Fruit fly (Drosophila melanogaster) whole organism, pupa: ENCODE results near the gene Sytbeta.

Source experiments
- CG10348 ChIP-seq: fragments of 200-800 bp; sonication (Bioruptor generic); IDR thresholded peaks from 2 replicates; pipeline ENCODE4 v1.3.6; 2022; ENCODE audit warnings: missing biosample characterization, missing genetic modification characterization
- CG12605 ChIP-seq: fragments of 200-800 bp; sonication (Bioruptor generic); IDR thresholded peaks from 2 replicates; pipeline ENCODE4 v1.3.6; 2022; ENCODE audit warnings: missing biosample characterization, missing genetic modification characterization
- CG13204 ChIP-seq: fragments of 200-800 bp; sonication (Bioruptor generic); optimal IDR thresholded peaks from 2 replicates; lab custom pipeline; 2018; ENCODE audit warnings: missing biosample characterization, mild to moderate bottlenecking, missing genetic modification characterization, moderate library complexity
- CG14655 ChIP-seq: fragments of 200-800 bp; sonication (Bioruptor generic); optimal IDR thresholded peaks from 3 replicates; lab custom pipeline; 2017; ENCODE audit warnings: mild to moderate bottlenecking, missing biosample characterization, missing genetic modification reagents, missing genetic modification characterization
- CG15710 ChIP-seq: fragments of 200-800 bp; sonication (Bioruptor generic); optimal IDR thresholded peaks from 2 replicates; lab custom pipeline; 2018; ENCODE audit warnings: missing biosample characterization, mild to moderate bottlenecking, missing genetic modification characterization, moderate library complexity
- CG17806 ChIP-seq: fragments of 200-800 bp; sonication (Bioruptor generic); optimal IDR thresholded peaks from 2 replicates; lab custom pipeline; 2018; ENCODE audit warnings: missing biosample characterization, mild to moderate bottlenecking, missing genetic modification characterization, moderate library complexity
- CG32121 ChIP-seq: fragments of 200-800 bp; sonication (Bioruptor generic); IDR thresholded peaks from 2 replicates; pipeline ENCODE4 v1.3.6; 2022; ENCODE audit warnings: missing biosample characterization, missing genetic modification characterization
- CG34367 ChIP-seq: fragments of 200-800 bp; sonication (Bioruptor generic); optimal IDR thresholded peaks from 2 replicates; lab custom pipeline; 2018; ENCODE audit warnings: missing biosample characterization, mild to moderate bottlenecking, missing genetic modification characterization
- CG4496 ChIP-seq: fragments of 200-800 bp; sonication (Bioruptor generic); IDR thresholded peaks from 3 replicates; pipeline ENCODE4 v1.3.6; 2022; ENCODE audit warnings: missing biosample characterization, missing genetic modification characterization
- CG8159 ChIP-seq: fragments of 200-800 bp; sonication (Bioruptor generic); optimal IDR thresholded peaks from 3 replicates; lab custom pipeline; 2018; ENCODE audit warnings: missing biosample characterization, mild to moderate bottlenecking, missing genetic modification characterization, moderate library complexity
- CG8301 ChIP-seq: fragments of 200-800 bp; sonication (Bioruptor generic); optimal IDR thresholded peaks from 2 replicates; lab custom pipeline; 2018; ENCODE audit warnings: missing biosample characterization, mild to moderate bottlenecking, missing genetic modification characterization
- CG9948 ChIP-seq: fragments of 200-800 bp; sonication (Bioruptor generic); optimal IDR thresholded peaks from 2 replicates; lab custom pipeline; 2018; ENCODE audit warnings: missing biosample characterization, mild to moderate bottlenecking, missing genetic modification characterization, moderate library complexity
- D1 ChIP-seq: fragments of 200-800 bp; sonication (Bioruptor generic); optimal IDR thresholded peaks from 2 replicates; lab custom pipeline; 2018; ENCODE audit warnings: missing biosample characterization, mild to moderate bottlenecking, missing genetic modification characterization, moderate library complexity
- EcR ChIP-seq: fragments of 200-800 bp; sonication (Bioruptor generic); optimal IDR thresholded peaks from 3 replicates; lab custom pipeline; 2019; ENCODE audit warnings: missing biosample characterization, missing genetic modification characterization, mild to moderate bottlenecking, moderate library complexity, missing genetic modification reagents
- Ets98B ChIP-seq: fragments of 200-800 bp; sonication (Bioruptor generic); IDR thresholded peaks from 2 replicates; pipeline ENCODE4 v1.3.6; 2022; ENCODE audit warnings: missing biosample characterization, missing genetic modification characterization
- Pif1A ChIP-seq: fragments of 200-800 bp; sonication (Bioruptor generic); optimal IDR thresholded peaks from 3 replicates; lab custom pipeline; 2016; ENCODE audit warnings: missing biosample characterization, missing genetic modification characterization
- Pif1B ChIP-seq: fragments of 200-800 bp; sonication (Bioruptor generic); optimal IDR thresholded peaks from 3 replicates; lab custom pipeline; 2016; ENCODE audit warnings: missing biosample characterization, missing genetic modification characterization
- Snoo ChIP-seq: fragments of 200-800 bp; sonication (Bioruptor generic); optimal IDR thresholded peaks from 3 replicates; lab custom pipeline; 2017; ENCODE audit warnings: missing biosample characterization, mild to moderate bottlenecking, missing genetic modification characterization, inconsistent platforms
- fd96Ca ChIP-seq: fragments of 200-800 bp; sonication (Bioruptor generic); IDR thresholded peaks from 3 replicates; pipeline ENCODE4 v1.3.6; 2022; ENCODE audit warnings: missing biosample characterization, missing genetic modification characterization
- gl ChIP-seq: fragments of 200-800 bp; sonication (Bioruptor generic); optimal IDR thresholded peaks from 2 replicates; lab custom pipeline; 2018; ENCODE audit warnings: missing biosample characterization, mild to moderate bottlenecking, missing genetic modification characterization
- rn ChIP-seq: fragments of 200-800 bp; sonication (Bioruptor generic); IDR thresholded peaks from 2 replicates; pipeline ENCODE4 v1.3.6; 2022; ENCODE audit warnings: missing biosample characterization, missing genetic modification characterization

Sytbeta gene

DNA sequence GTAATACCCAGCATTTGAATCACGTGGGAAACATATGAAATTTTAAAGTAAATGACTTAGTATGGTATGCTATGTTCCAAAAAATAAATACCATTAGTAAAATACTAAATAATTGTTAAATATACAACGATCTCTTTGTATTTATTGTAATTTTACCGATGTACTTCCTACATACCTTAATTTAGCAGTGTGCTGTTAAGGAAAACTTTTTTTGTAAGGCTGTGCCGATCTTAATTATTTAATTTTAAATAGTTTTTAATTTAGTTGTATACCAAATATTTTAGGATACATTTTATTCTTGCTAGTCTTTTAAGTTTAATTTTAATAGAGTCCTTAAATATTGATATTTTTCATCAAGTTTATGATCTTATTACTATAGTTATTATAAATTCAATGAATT, 96.2 kb downstream of the Sytbeta start:
- TF ChIP-seq Pif1B (GFP tag; lab: Kevin White, UChicago): no peak
- no peak for TF ChIP-seq D1
- TF ChIP-seq CG32121 (GFP tag; lab: Robert Waterston, UW): no peak
- no peak for TF ChIP-seq CG14655 (GFP tag; lab: Kevin White, UChicago)
- TF ChIP-seq CG8159 (tag; lab: Kevin White, UChicago): no peak
- TF ChIP-seq CG12605 (GFP tag; lab: Robert Waterston, UW): no peak
- no peak for TF ChIP-seq fd96Ca (GFP tag; lab: Robert Waterston, UW)
- TF ChIP-seq CG15710 (tag; lab: Kevin White, UChicago): no peak
- TF ChIP-seq Snoo (tag; lab: Kevin White, UChicago): no peak
- no peak for TF ChIP-seq CG34367
- TF ChIP-seq CG9948 (tag; lab: Kevin White, UChicago): no peak
- TF ChIP-seq CG17806 (tag; lab: Kevin White, UChicago): no peak
- TF ChIP-seq rn (GFP tag; lab: Robert Waterston, UW): no peak
- TF ChIP-seq, all 21 proteins: peak for 0

- TF ChIP-seq CG34367 (no peak), Ets98B (GFP tag; lab: Robert Waterston, UW) (no peak), CG15710 (tag; lab: Kevin White, UChicago) (no peak)
- TF ChIP-seq, all 21 proteins: peak for 0
Observed at dm6 chr3L:14967691-14968538, 96.9 kb downstream of the Sytbeta start.

DNA sequence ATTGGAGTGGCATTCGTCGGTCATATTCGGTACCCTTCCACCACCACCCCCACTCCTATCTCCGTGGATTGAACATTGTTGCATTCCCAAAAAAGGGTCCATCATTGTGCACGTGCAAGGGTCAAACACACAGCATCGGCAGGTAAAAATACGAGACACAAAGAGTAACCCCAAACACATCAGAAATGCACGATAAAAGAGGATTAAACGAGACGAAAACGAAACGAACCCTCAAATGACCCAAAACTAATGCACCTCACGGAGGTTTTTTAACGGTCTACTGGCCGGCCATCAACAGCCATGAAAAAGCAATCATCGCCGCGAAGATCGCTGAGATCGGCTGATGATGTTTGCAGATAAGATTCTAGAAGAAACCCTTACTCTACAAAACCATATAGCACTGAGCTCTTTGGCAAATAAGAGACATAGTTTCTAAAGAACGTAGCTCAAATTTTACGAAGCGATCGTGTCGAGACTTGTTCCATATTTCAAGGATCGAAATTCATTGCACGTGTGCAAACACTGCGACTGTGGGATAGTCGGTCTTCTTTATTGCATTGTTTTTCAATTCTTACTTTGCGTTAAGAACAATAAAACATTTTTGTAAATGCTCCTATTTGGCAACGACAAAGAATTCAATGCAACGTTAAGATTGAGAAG, 98.4 kb downstream of the Sytbeta start:
- TF ChIP-seq rn (GFP tag; lab: Robert Waterston, UW) (no peak), CG34367 (no peak), CG10348 (GFP tag; lab: Robert Waterston, UW) (no peak), gl (tag; lab: Kevin White, UChicago) (no peak), CG13204 (GFP tag; lab: Kevin White, UChicago) (no peak), EcR (GFP tag; lab: Kevin White, UChicago) (no peak), Ets98B (GFP tag; lab: Robert Waterston, UW) (no peak), CG32121 (GFP tag; lab: Robert Waterston, UW) (no peak), CG8159 (tag; lab: Kevin White, UChicago) (no peak), CG17806 (tag; lab: Kevin White, UChicago) (no peak), Pif1A (GFP tag; lab: Kevin White, UChicago) (no peak), CG9948 (tag; lab: Kevin White, UChicago) (no peak), Pif1B (GFP tag; lab: Kevin White, UChicago) (no peak), D1 (no peak), CG12605 (GFP tag; lab: Robert Waterston, UW) (no peak), CG15710 (tag; lab: Kevin White, UChicago) (no peak), CG8301 (tag; lab: Kevin White, UChicago) (no peak), CG14655 (GFP tag; lab: Kevin White, UChicago) (no peak), CG4496 (no peak), Snoo (tag; lab: Kevin White, UChicago) (no peak)
- TF ChIP-seq, all 21 proteins: peak for 0

DNA sequence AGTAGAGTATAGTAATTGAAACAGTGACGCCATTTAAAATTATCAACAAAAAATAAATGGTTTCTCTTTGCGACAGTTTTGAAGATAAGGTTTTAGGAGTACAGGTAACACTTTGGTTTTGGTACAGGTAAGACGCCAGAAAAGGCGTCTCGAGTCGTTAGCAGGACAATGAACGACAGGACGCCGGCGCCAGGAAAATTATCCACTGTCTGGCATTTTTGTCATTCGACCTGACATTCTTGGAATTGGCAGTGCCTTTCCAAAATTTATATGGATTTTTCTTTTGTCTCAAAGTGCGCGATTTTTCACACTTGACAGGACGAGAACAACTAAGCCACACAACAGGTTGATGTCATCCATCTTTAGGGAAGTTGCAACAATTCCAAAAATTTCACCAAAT, 99.9 kb downstream of the Sytbeta start:
- no peak for TF ChIP-seq Pif1A (GFP tag; lab: Kevin White, UChicago)
- no peak for TF ChIP-seq CG34367
- TF ChIP-seq CG8159 (tag; lab: Kevin White, UChicago): no peak
- no peak for TF ChIP-seq Ets98B (GFP tag; lab: Robert Waterston, UW)
- no peak for TF ChIP-seq rn (GFP tag; lab: Robert Waterston, UW)
- TF ChIP-seq CG17806 (tag; lab: Kevin White, UChicago): no peak
- no peak for TF ChIP-seq gl (tag; lab: Kevin White, UChicago)
- no peak for TF ChIP-seq CG4496
